Fruit fly (Drosophila melanogaster) whole organism, embryonic: ENCODE measurements around the gene Gbs-76A.
A peak's percentile ranks its signal among the peaks of the same experiment; 100 is the strongest.

Source experiments
- Blimp-1 ChIP-seq: fragments of 200-800 bp; sonication (Bioruptor generic); optimal IDR thresholded peaks from 3 replicates; lab custom pipeline; 2018; ENCODE audit warnings: missing biosample characterization, missing genetic modification characterization, mild to moderate bottlenecking, moderate library complexity, missing genetic modification reagents
- CG10274 ChIP-seq: fragments of 200-800 bp; sonication (Bioruptor generic); optimal IDR thresholded peaks from 3 replicates; lab custom pipeline; 2017; ENCODE audit warnings: missing biosample characterization, mild to moderate bottlenecking, missing genetic modification characterization
- CG14860 ChIP-seq: fragments of 200-800 bp; sonication (Bioruptor generic); IDR thresholded peaks from 3 replicates; pipeline ENCODE4 v1.3.6; 2022; ENCODE audit warnings: missing biosample characterization, missing genetic modification characterization; ENCODE audit not compliant: partially characterized antibody
- CG15269 ChIP-seq: fragments of 200-800 bp; sonication (Bioruptor generic); optimal IDR thresholded peaks from 2 replicates; lab custom pipeline; 2018; ENCODE audit warnings: missing biosample characterization, mild to moderate bottlenecking, missing genetic modification characterization, moderate library complexity
- CG15479 ChIP-seq: fragments of 200-800 bp; sonication (Bioruptor generic); optimal IDR thresholded peaks from 3 replicates; lab custom pipeline; 2019; ENCODE audit warnings: missing biosample characterization, mild to moderate bottlenecking, missing genetic modification characterization, moderate library complexity
- CG1603 ChIP-seq: fragments of 200-800 bp; sonication (Bioruptor generic); optimal IDR thresholded peaks from 2 replicates; lab custom pipeline; 2019; ENCODE audit warnings: missing biosample characterization, mild to moderate bottlenecking, missing genetic modification characterization, moderate library complexity
- CG17328 ChIP-seq: fragments of 200-800 bp; sonication (Bioruptor generic); IDR thresholded peaks from 2 replicates; pipeline ENCODE4 v1.3.6; 2022; ENCODE audit warnings: missing biosample characterization, missing genetic modification characterization
- CG17361 ChIP-seq: fragments of 200-800 bp; sonication (Bioruptor generic); IDR thresholded peaks from 3 replicates; pipeline ENCODE4 v1.3.6; 2022; ENCODE audit warnings: missing biosample characterization, missing genetic modification characterization
- CG17912 ChIP-seq: fragments of 200-800 bp; sonication (Bioruptor generic); optimal IDR thresholded peaks from 2 replicates; lab custom pipeline; 2018; ENCODE audit warnings: missing biosample characterization, mild to moderate bottlenecking, missing genetic modification characterization
- CG18476 ChIP-seq: fragments of 200-800 bp; sonication (Bioruptor generic); optimal IDR thresholded peaks from 2 replicates; lab custom pipeline; 2016; ENCODE audit warnings: missing biosample characterization, mild to moderate bottlenecking, missing genetic modification characterization
- CG43689 ChIP-seq: fragments of 200-800 bp; sonication (Bioruptor generic); IDR thresholded peaks from 2 replicates; pipeline ENCODE4 v1.3.6; 2022; ENCODE audit warnings: missing biosample characterization, missing genetic modification characterization
- CG5953 ChIP-seq: fragments of 200-800 bp; sonication (Bioruptor generic); IDR thresholded peaks from 2 replicates; pipeline ENCODE4 v1.3.6; 2022; ENCODE audit warnings: missing biosample characterization, missing genetic modification characterization
- CG7786 ChIP-seq: fragments of 200-800 bp; sonication (Bioruptor generic); optimal IDR thresholded peaks from 2 replicates; lab custom pipeline; 2016; ENCODE audit warnings: missing biosample characterization, missing genetic modification characterization
- CG8388 ChIP-seq: fragments of 200-800 bp; sonication (Bioruptor generic); optimal IDR thresholded peaks from 2 replicates; lab custom pipeline; 2019; ENCODE audit warnings: missing biosample characterization, mild to moderate bottlenecking, missing genetic modification characterization, moderate library complexity
- CG9817 ChIP-seq: fragments of 200-800 bp; sonication (Bioruptor generic); optimal IDR thresholded peaks from 2 replicates; lab custom pipeline; 2018; ENCODE audit warnings: missing biosample characterization, mild to moderate bottlenecking, missing genetic modification characterization, moderate library complexity
- CG9932 ChIP-seq: fragments of 200-800 bp; sonication (Bioruptor generic); IDR thresholded peaks from 2 replicates; pipeline ENCODE4 v1.3.6; 2022; ENCODE audit warnings: missing biosample characterization, missing genetic modification characterization
- D ChIP-seq, 2 experiments: fragments of 200-800 bp in 1 of 2; fragments of >200 bp in 1 of 2; sonication (Bioruptor generic) in 1 of 2; optimal IDR thresholded peaks; 2 replicates in 1 of 2; 3 replicates in 1 of 2; lab custom pipeline; 2017; ENCODE audit warnings: mild to moderate bottlenecking in 1 of 2, missing biosample characterization in 1 of 2, missing genetic modification characterization in 1 of 2, missing genetic modification reagents in 1 of 2
- Doc2 ChIP-seq: fragments of 200-800 bp; sonication (Bioruptor generic); IDR thresholded peaks from 2 replicates; pipeline ENCODE4 v1.3.6; 2022; ENCODE audit warnings: missing biosample characterization, missing genetic modification characterization
- Drgx ChIP-seq: fragments of 200-800 bp; sonication (Bioruptor generic); IDR thresholded peaks from 2 replicates; pipeline ENCODE4 v1.3.6; 2022; ENCODE audit warnings: missing biosample characterization, missing genetic modification characterization
- Eip74EF ChIP-seq, 2 experiments: fragments of 200-800 bp in 1 of 2; fragments of >200 bp in 1 of 2; sonication (Bioruptor generic) in 1 of 2; optimal IDR thresholded peaks; 2 replicates each; lab custom pipeline; 2017 to 2019; ENCODE audit warnings: missing biosample characterization in 2 of 2, missing genetic modification characterization in 2 of 2, mild to moderate bottlenecking in 1 of 2, moderate library complexity in 1 of 2
- Ets65A ChIP-seq: fragments of 200-800 bp; sonication (Bioruptor generic); peaks from one replicate; lab custom pipeline; 2016; ENCODE audit warnings: missing biosample characterization, missing genetic modification characterization
- Gug ChIP-seq: fragments of 200-800 bp; sonication (Bioruptor generic); IDR thresholded peaks from 4 replicates; pipeline ENCODE4 v1.3.6; 2022; ENCODE audit warnings: missing biosample characterization, missing genetic modification characterization
- Hr51 ChIP-seq, 2 experiments: fragments of 200-800 bp; sonication (Bioruptor generic); optimal IDR thresholded peaks; 2 replicates in 1 of 2; 3 replicates in 1 of 2; lab custom pipeline; 2016 to 2018; ENCODE audit warnings: missing biosample characterization in 2 of 2, missing genetic modification characterization in 2 of 2, mild to moderate bottlenecking in 1 of 2, moderate library complexity in 1 of 2
- Oli ChIP-seq: fragments of 200-800 bp; sonication (Bioruptor generic); optimal IDR thresholded peaks from 2 replicates; lab custom pipeline; 2018; ENCODE audit warnings: missing biosample characterization, mild to moderate bottlenecking, missing genetic modification characterization, moderate library complexity
- Optix ChIP-seq: fragments of 200-800 bp; sonication (Bioruptor generic); IDR thresholded peaks from 3 replicates; pipeline ENCODE4 v1.3.6; 2022; ENCODE audit warnings: missing biosample characterization, missing genetic modification characterization
- Ptx1 ChIP-seq: fragments of 200-800 bp; sonication (Bioruptor generic); IDR thresholded peaks from 2 replicates; pipeline ENCODE4 v1.3.6; 2022; ENCODE audit warnings: missing biosample characterization, missing genetic modification characterization
- Taf1 ChIP-seq: fragments of 200-800 bp; sonication (Bioruptor generic); IDR thresholded peaks from 2 replicates; pipeline ENCODE4 v1.3.6; 2022; ENCODE audit warnings: missing biosample characterization, missing genetic modification characterization
- Xrp1 ChIP-seq: fragments of 200-800 bp; sonication (Bioruptor generic); IDR thresholded peaks from 2 replicates; pipeline ENCODE4 v1.3.6; 2022; ENCODE audit warnings: missing biosample characterization, missing genetic modification characterization
- bsh ChIP-seq, 2 experiments: fragments of 200-800 bp; sonication (Bioruptor generic); optimal IDR thresholded peaks; 2 replicates each; lab custom pipeline; 2017 to 2018; ENCODE audit warnings: mild to moderate bottlenecking in 2 of 2, missing biosample characterization in 2 of 2, missing genetic modification characterization in 2 of 2, moderate library complexity in 1 of 2
- ci ChIP-seq: fragments of 200-800 bp; sonication (Bioruptor generic); IDR thresholded peaks from 3 replicates; pipeline ENCODE4 v1.3.6; 2022; ENCODE audit warnings: missing biosample characterization, missing genetic modification characterization
- da ChIP-seq: fragments of 200-800 bp; sonication (Bioruptor generic); optimal IDR thresholded peaks from 2 replicates; lab custom pipeline; 2016; ENCODE audit warnings: missing biosample characterization, missing genetic modification characterization
- dmrt11E ChIP-seq: fragments of 200-800 bp; sonication (Bioruptor generic); optimal IDR thresholded peaks from 3 replicates; lab custom pipeline; 2018; ENCODE audit warnings: missing biosample characterization, mild to moderate bottlenecking, missing genetic modification characterization, moderate library complexity
- dmrt99B ChIP-seq: fragments of 200-800 bp; sonication (Bioruptor generic); optimal IDR thresholded peaks from 2 replicates; lab custom pipeline; 2018; ENCODE audit warnings: missing biosample characterization, mild to moderate bottlenecking, missing genetic modification characterization, moderate library complexity
- dpn ChIP-seq, 2 experiments: fragments of 200-800 bp; sonication (Bioruptor generic); optimal IDR thresholded peaks; 3 replicates each; lab custom pipeline; 2016; ENCODE audit warnings: missing biosample characterization in 2 of 2, missing genetic modification characterization in 2 of 2
- ewg ChIP-seq: fragments of 200-800 bp; sonication (Bioruptor generic); optimal IDR thresholded peaks from 3 replicates; lab custom pipeline; 2017; ENCODE audit warnings: mild to moderate bottlenecking, missing biosample characterization, missing genetic modification reagents, missing genetic modification characterization
- gem ChIP-seq: fragments of 200-800 bp; sonication (Bioruptor generic); optimal IDR thresholded peaks from 2 replicates; lab custom pipeline; 2019; ENCODE audit warnings: missing biosample characterization, mild to moderate bottlenecking, missing genetic modification characterization, moderate library complexity
- grau ChIP-seq: fragments of 200-800 bp; optimal IDR thresholded peaks from 3 replicates; lab custom pipeline; 2019; ENCODE audit warnings: missing biosample characterization, mild to moderate bottlenecking, missing genetic modification characterization, moderate library complexity
- her ChIP-seq: fragments of 200-800 bp; sonication (Bioruptor generic); optimal IDR thresholded peaks from 2 replicates; lab custom pipeline; 2016; ENCODE audit warnings: missing biosample characterization, missing genetic modification characterization
- lab ChIP-seq: fragments of 200-800 bp; sonication (Bioruptor generic); optimal IDR thresholded peaks from 3 replicates; lab custom pipeline; 2017; ENCODE audit warnings: missing biosample characterization, missing genetic modification characterization, mild to moderate bottlenecking, moderate library complexity, missing genetic modification reagents
- nmo ChIP-seq: fragments of 200-800 bp; sonication (Bioruptor generic); optimal IDR thresholded peaks from 2 replicates; lab custom pipeline; 2018; ENCODE audit warnings: missing biosample characterization, mild to moderate bottlenecking, missing genetic modification characterization, moderate library complexity
- phol ChIP-seq: fragments of 200-800 bp; sonication (Bioruptor generic); optimal IDR thresholded peaks from 3 replicates; lab custom pipeline; 2018; ENCODE audit warnings: missing biosample characterization, mild to moderate bottlenecking, missing genetic modification characterization, moderate library complexity
- prd ChIP-seq, 3 experiments: fragments of >200 bp in 2 of 3; fragments of 200-800 bp in 1 of 3; sonication (Bioruptor generic) in 1 of 3; optimal IDR thresholded peaks in 2 of 3; IDR thresholded peaks in 1 of 3; 2 replicates in 2 of 3; 3 replicates in 1 of 3; pipeline versions ENCODE4 v1.3.6 to Lab custom; 2017 to 2022; ENCODE audit warnings: missing biosample characterization in 1 of 3, missing genetic modification characterization in 1 of 3
- rib ChIP-seq: fragments of 200-800 bp; sonication (Bioruptor generic); IDR thresholded peaks from 2 replicates; pipeline ENCODE4 v1.3.6; 2022; ENCODE audit warnings: missing biosample characterization, missing genetic modification characterization
- sr ChIP-seq: fragments of 200-800 bp; sonication (Bioruptor generic); IDR thresholded peaks from 3 replicates; pipeline ENCODE4 v1.3.6; 2022; ENCODE audit warnings: missing biosample characterization, missing genetic modification characterization
- tgo ChIP-seq: fragments of 200-800 bp; sonication (Bioruptor generic); IDR thresholded peaks from 3 replicates; pipeline ENCODE4 v1.3.6; 2022; ENCODE audit warnings: missing biosample characterization, missing genetic modification characterization
- vvl ChIP-seq: fragments of 200-800 bp; sonication (Bioruptor generic); IDR thresholded peaks from 2 replicates; pipeline ENCODE4 v1.3.6; 2022; ENCODE audit warnings: missing biosample characterization, missing genetic modification characterization
- zf30C ChIP-seq: fragments of 200-800 bp; sonication (Bioruptor generic); optimal IDR thresholded peaks from 3 replicates; lab custom pipeline; 2018; ENCODE audit warnings: missing biosample characterization, mild to moderate bottlenecking, missing genetic modification characterization
- zfh1 ChIP-seq: fragments of 200-800 bp; sonication (Bioruptor generic); IDR thresholded peaks from 3 replicates; pipeline ENCODE4 v1.3.6; 2022; ENCODE audit warnings: missing biosample characterization, missing genetic modification characterization

Gbs-76A gene

DNA sequence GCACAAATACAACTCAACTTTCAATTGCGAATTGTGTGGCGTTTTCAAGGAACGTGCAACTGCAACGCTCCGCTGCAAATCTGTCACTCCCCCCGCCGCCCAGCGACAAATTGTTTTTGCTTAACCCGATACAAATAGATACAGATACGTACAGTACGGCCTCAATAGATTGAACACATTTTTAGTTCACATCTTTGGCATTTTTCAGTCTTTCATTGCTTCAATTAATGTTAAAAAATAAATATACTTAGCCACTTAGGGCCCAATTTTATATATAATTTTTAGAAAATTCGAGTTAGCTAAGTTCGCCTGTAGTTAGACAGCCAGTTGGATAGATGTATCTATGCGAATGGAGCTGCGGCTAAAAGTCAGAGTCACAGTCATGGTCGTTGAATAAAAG is 33.5 kb upstream of the Gbs-76A start (continued):
- peak; percentile 16 for TF ChIP-seq lab
- TF ChIP-seq Blimp-1, result peak; percentile 30
- TF ChIP-seq nmo (GFP tag; lab: Kevin White, UChicago), result peak; percentile 22
- peak; percentile 32; the same call in 2 of the 3 replicates for TF ChIP-seq tgo (GFP tag; lab: Robert Waterston, UW)
- TF ChIP-seq ewg (GFP tag; lab: Kevin White, UChicago), result no peak
- no peak for TF ChIP-seq her (GFP tag; lab: Kevin White, UChicago)
- peak; percentile 91 for TF ChIP-seq Ets65A
- TF ChIP-seq CG9932 (GFP tag; lab: Robert Waterston, UW), result no peak
- no peak for TF ChIP-seq CG10274
- TF ChIP-seq Drgx (GFP tag; lab: Robert Waterston, UW), result peak; percentile 79
- TF ChIP-seq zfh1 (GFP tag; lab: Robert Waterston, UW), result peak; percentile 26; the same call in 1 of the 3 replicates
- peak; percentile 16; the same call in 1 of the 4 replicates for TF ChIP-seq Gug (GFP tag; lab: Robert Waterston, UW)
- TF ChIP-seq grau (tag; lab: Kevin White, UChicago), result peak; percentile 68
- no peak for TF ChIP-seq CG14860 (GFP tag; lab: Robert Waterston, UW)
- 0 out of 2 replicates have a peak, but pooled peaks have one; percentile 21 for TF ChIP-seq CG43689
- no peak for TF ChIP-seq zf30C (GFP tag; lab: Kevin White, UChicago)
- TF ChIP-seq prd (optimal IDR thresholded peaks at IDR 0.05; lab: Kevin White, UChicago), result no peak
- peak; percentile 66 for TF ChIP-seq prd (GFP tag; IDR thresholded peaks at IDR 0.05; lab: Robert Waterston, UW)
- TF ChIP-seq phol (tag; lab: Kevin White, UChicago), result peak; percentile 16
- TF ChIP-seq ci (GFP tag; lab: Robert Waterston, UW), result 0 out of 3 replicates have a peak, but pooled peaks have one; percentile 51
- TF ChIP-seq Ptx1 (GFP tag; lab: Robert Waterston, UW), result 0 out of 2 replicates have a peak, but pooled peaks have one; percentile 39
- no peak for TF ChIP-seq da (GFP tag; lab: Kevin White, UChicago)
- peak in 1 of 2 experiments; percentile 5 for TF ChIP-seq dpn (GFP tag; optimal IDR thresholded peaks at IDR 0.05; lab: Kevin White, UChicago)
- peak; percentile 12 for TF ChIP-seq CG9817 (tag; lab: Kevin White, UChicago)
- TF ChIP-seq dmrt11E, result peak; percentile 18
- peak; percentile 48 for TF ChIP-seq dmrt99B (tag; lab: Kevin White, UChicago)
- TF ChIP-seq Eip74EF (GFP tag; optimal IDR thresholded peaks at IDR 0.05; lab: Kevin White, UChicago), result no peak
- peak in 1 of 2 experiments; percentile 12 for TF ChIP-seq Hr51 (GFP tag; optimal IDR thresholded peaks at IDR 0.05; lab: Kevin White, UChicago)
- no peak for TF ChIP-seq CG7786 (GFP tag; lab: Kevin White, UChicago)
- no peak for TF ChIP-seq CG15479
- TF ChIP-seq Taf1 (GFP tag; lab: Robert Waterston, UW), result no peak
- no peak for TF ChIP-seq CG17912 (GFP tag; lab: Kevin White, UChicago)
- TF ChIP-seq vvl, result 0 out of 2 replicates have a peak, but pooled peaks have one; percentile 32
- TF ChIP-seq CG17328 (GFP tag; lab: Robert Waterston, UW), result peak; percentile 66
- peak; percentile 55 for TF ChIP-seq gem (tag; lab: Kevin White, UChicago)
- TF ChIP-seq CG17361 (GFP tag; lab: Robert Waterston, UW), result 0 out of 3 replicates have a peak, but pooled peaks have one; percentile 20
- no peak for TF ChIP-seq Optix (GFP tag; lab: Robert Waterston, UW)
- TF ChIP-seq CG1603, result no peak
- peak; percentile 45 for TF ChIP-seq Oli (tag; lab: Kevin White, UChicago)
- no peak for TF ChIP-seq D (optimal IDR thresholded peaks at IDR 0.05; lab: Kevin White, UChicago)
- TF ChIP-seq D (GFP tag; optimal IDR thresholded peaks at IDR 0.05; lab: Kevin White, UChicago), result no peak
- TF ChIP-seq CG8388, result peak; percentile 13
- peak in 1 of 2 experiments; percentile 39 for TF ChIP-seq bsh (GFP tag; optimal IDR thresholded peaks at IDR 0.05; lab: Kevin White, UChicago)
- no peak for TF ChIP-seq CG18476 (GFP tag; lab: Kevin White, UChicago)
- TF ChIP-seq sr (GFP tag; lab: Robert Waterston, UW), result no peak
- TF ChIP-seq rib, result no peak
- peak; percentile 36; the same call in 1 of the 2 replicates for TF ChIP-seq Xrp1
- 0 out of 2 replicates have a peak, but pooled peaks have one; percentile 32 for TF ChIP-seq CG5953
- no peak for TF ChIP-seq Doc2 (GFP tag; lab: Robert Waterston, UW)
- peak; percentile 39 for TF ChIP-seq CG15269 (tag; lab: Kevin White, UChicago)
